Fruit fly (Drosophila melanogaster) whole organism, embryonic: Measurements from ENCODE around the gene Nf-YA.

Source experiments
- Atf3 ChIP-seq: fragments of 200-800 bp; sonication (Bioruptor generic); optimal IDR thresholded peaks from 3 replicates; lab custom pipeline; 2016; ENCODE audit warnings: missing biosample characterization, missing genetic modification characterization
- Bgb ChIP-seq: fragments of 200-800 bp; sonication (Bioruptor generic); IDR thresholded peaks from 2 replicates; pipeline ENCODE4 v1.3.6; 2022; ENCODE audit warnings: missing biosample characterization, missing genetic modification characterization; ENCODE audit not compliant: partially characterized antibody
- Bteb2 ChIP-seq: fragments of 200-800 bp; sonication (Bioruptor generic); optimal IDR thresholded peaks from 2 replicates; lab custom pipeline; 2016; ENCODE audit warnings: missing biosample characterization, missing genetic modification characterization
- C15 ChIP-seq: fragments of 200-800 bp; sonication (Bioruptor generic); IDR thresholded peaks from 3 replicates; pipeline ENCODE4 v1.3.6; 2022; ENCODE audit warnings: missing biosample characterization, missing genetic modification characterization
- CG11456 ChIP-seq: fragments of 200-800 bp; sonication (Bioruptor generic); IDR thresholded peaks from 3 replicates; pipeline ENCODE4 v1.3.6; 2022; ENCODE audit warnings: missing biosample characterization, missing genetic modification characterization
- CG11695 ChIP-seq: fragments of 200-800 bp; sonication (Bioruptor generic); IDR thresholded peaks from 3 replicates; pipeline ENCODE4 v1.3.6; 2022; ENCODE audit warnings: missing biosample characterization, missing genetic modification characterization
- CG12219 ChIP-seq: fragments of 200-800 bp; sonication (Bioruptor generic); optimal IDR thresholded peaks from 3 replicates; lab custom pipeline; 2018; ENCODE audit warnings: missing biosample characterization, mild to moderate bottlenecking, missing genetic modification characterization
- CG12769 ChIP-seq: fragments of 200-800 bp; sonication (Bioruptor generic); optimal IDR thresholded peaks from 2 replicates; lab custom pipeline; 2019; ENCODE audit warnings: missing biosample characterization, mild to moderate bottlenecking, missing genetic modification characterization, moderate library complexity
- CG13287 ChIP-seq: fragments of 200-800 bp; sonication (Bioruptor generic); IDR thresholded peaks from 2 replicates; pipeline ENCODE4 v1.3.6; 2022; ENCODE audit warnings: missing biosample characterization, missing genetic modification characterization; ENCODE audit not compliant: partially characterized antibody
- CG14050 ChIP-seq: fragments of 200-800 bp; sonication (Bioruptor generic); IDR thresholded peaks from 3 replicates; pipeline ENCODE4 v1.3.6; 2022; ENCODE audit warnings: missing biosample characterization, missing genetic modification characterization
- CG17385 ChIP-seq: fragments of 200-800 bp; sonication (Bioruptor generic); optimal IDR thresholded peaks from 3 replicates; lab custom pipeline; 2018; ENCODE audit warnings: missing biosample characterization, mild to moderate bottlenecking, missing genetic modification characterization
- CG2712 ChIP-seq: fragments of 200-800 bp; optimal IDR thresholded peaks from 3 replicates; lab custom pipeline; 2019; ENCODE audit warnings: missing biosample characterization, mild to moderate bottlenecking, missing genetic modification characterization, moderate library complexity
- CG2875 ChIP-seq: fragments of 200-800 bp; sonication (Bioruptor generic); optimal IDR thresholded peaks from 2 replicates; lab custom pipeline; 2017; ENCODE audit warnings: missing biosample characterization, mild to moderate bottlenecking, missing genetic modification characterization, missing genetic modification reagents
- CG31388 ChIP-seq: fragments of 200-800 bp; sonication (Bioruptor generic); optimal IDR thresholded peaks from 2 replicates; lab custom pipeline; 2016; ENCODE audit warnings: missing biosample characterization, missing genetic modification characterization
- CG3838 ChIP-seq: fragments of 200-800 bp; sonication (Bioruptor generic); optimal IDR thresholded peaks from 3 replicates; lab custom pipeline; 2016; ENCODE audit warnings: missing biosample characterization, missing genetic modification characterization
- CG4854 ChIP-seq: fragments of 200-800 bp; sonication (Bioruptor generic); optimal IDR thresholded peaks from 2 replicates; lab custom pipeline; 2016; ENCODE audit warnings: missing biosample characterization, missing genetic modification characterization, inconsistent platforms
- CG6683 ChIP-seq: fragments of 200-800 bp; sonication (Bioruptor generic); optimal IDR thresholded peaks from 2 replicates; lab custom pipeline; 2017; ENCODE audit warnings: missing biosample characterization, mild to moderate bottlenecking, missing genetic modification characterization, missing genetic modification reagents
- CG6765 ChIP-seq: fragments of 200-800 bp; sonication (Bioruptor generic); optimal IDR thresholded peaks from 3 replicates; lab custom pipeline; 2017; ENCODE audit warnings: missing biosample characterization, mild to moderate bottlenecking, missing genetic modification characterization
- CG7839 ChIP-seq: fragments of 200-800 bp; sonication (Bioruptor generic); optimal IDR thresholded peaks from 3 replicates; lab custom pipeline; 2018; ENCODE audit warnings: missing biosample characterization, mild to moderate bottlenecking, missing genetic modification characterization, moderate library complexity
- CG8290 ChIP-seq, 3 experiments: fragments of 200-800 bp; sonication (Bioruptor generic); optimal IDR thresholded peaks; 2 replicates each; lab custom pipeline; 2016 to 2019; ENCODE audit warnings: missing biosample characterization in 3 of 3, missing genetic modification characterization in 3 of 3, mild to moderate bottlenecking in 2 of 3, moderate library complexity in 1 of 3
- CG8388 ChIP-seq: fragments of 200-800 bp; sonication (Bioruptor generic); optimal IDR thresholded peaks from 2 replicates; lab custom pipeline; 2019; ENCODE audit warnings: missing biosample characterization, mild to moderate bottlenecking, missing genetic modification characterization, moderate library complexity
- Dfd ChIP-seq, 2 experiments: fragments of >200 bp; optimal IDR thresholded peaks; 2 replicates each; lab custom pipeline; 2017; ENCODE audit warnings: missing biosample characterization in 2 of 2, missing genetic modification characterization in 2 of 2
- Fer1 ChIP-seq: fragments of 200-800 bp; sonication (Bioruptor generic); optimal IDR thresholded peaks from 2 replicates; lab custom pipeline; 2017; ENCODE audit warnings: missing biosample characterization, mild to moderate bottlenecking, missing genetic modification characterization
- Gsc ChIP-seq: fragments of 200-800 bp; sonication (Bioruptor generic); IDR thresholded peaks from 2 replicates; pipeline ENCODE4 v1.3.6; 2022; ENCODE audit warnings: missing biosample characterization, missing genetic modification characterization
- HHEX ChIP-seq: fragments of 200-800 bp; sonication (Bioruptor generic); optimal IDR thresholded peaks from 3 replicates; lab custom pipeline; 2017; ENCODE audit warnings: missing biosample characterization, mild to moderate bottlenecking, missing genetic modification characterization, missing genetic modification reagents
- HLHmδ ChIP-seq: fragments of 200-800 bp; sonication (Bioruptor generic); optimal IDR thresholded peaks from 2 replicates; lab custom pipeline; 2018; ENCODE audit warnings: missing biosample characterization, mild to moderate bottlenecking, missing genetic modification characterization, moderate library complexity
- Hr51 ChIP-seq, 2 experiments: fragments of 200-800 bp; sonication (Bioruptor generic); optimal IDR thresholded peaks; 2 replicates in 1 of 2; 3 replicates in 1 of 2; lab custom pipeline; 2016 to 2018; ENCODE audit warnings: missing biosample characterization in 2 of 2, missing genetic modification characterization in 2 of 2, mild to moderate bottlenecking in 1 of 2, moderate library complexity in 1 of 2
- MBD-R2 ChIP-seq: fragments of 200-800 bp; sonication (Bioruptor generic); IDR thresholded peaks from 2 replicates; pipeline ENCODE4 v1.3.6; 2022; ENCODE audit warnings: missing biosample characterization, missing genetic modification characterization
- Oaz ChIP-seq: fragments of 200-800 bp; sonication (Bioruptor generic); IDR thresholded peaks from 2 replicates; pipeline ENCODE4 v1.3.6; 2022; ENCODE audit warnings: missing biosample characterization, missing genetic modification characterization
- Stat92E ChIP-seq, 3 experiments: fragments of >200 bp in 2 of 3; fragments of 200-800 bp in 1 of 3; sonication (Bioruptor generic) in 1 of 3; optimal IDR thresholded peaks; 2 replicates each; lab custom pipeline; 2017 to 2019; ENCODE audit warnings: missing biosample characterization in 3 of 3, missing genetic modification characterization in 3 of 3, mild to moderate bottlenecking in 1 of 3, moderate library complexity in 1 of 3
- Trl ChIP-seq, 3 experiments: fragments of >200 bp in 2 of 3; fragments of 200-800 bp in 1 of 3; sonication (Bioruptor generic) in 1 of 3; optimal IDR thresholded peaks; 2 replicates in 1 of 3; 3 replicates in 2 of 3; lab custom pipeline; 2016 to 2017; ENCODE audit warnings: missing biosample characterization in 1 of 3, missing genetic modification characterization in 1 of 3
- YL-1 ChIP-seq: fragments of 200-800 bp; sonication (Bioruptor generic); optimal IDR thresholded peaks from 3 replicates; lab custom pipeline; 2017; ENCODE audit warnings: missing biosample characterization, mild to moderate bottlenecking, missing genetic modification characterization
- croc ChIP-seq: fragments of 200-800 bp; sonication (Bioruptor generic); conservative IDR thresholded peaks from 3 replicates; pipeline ENCODE4 v1.3.6; 2022; ENCODE audit warnings: missing biosample characterization, missing genetic modification characterization
- emc ChIP-seq: fragments of 200-800 bp; sonication (Bioruptor generic); optimal IDR thresholded peaks from 2 replicates; lab custom pipeline; 2016; ENCODE audit warnings: missing biosample characterization, missing genetic modification characterization
- en ChIP-seq: fragments of 200-800 bp; sonication (Bioruptor generic); optimal IDR thresholded peaks from 2 replicates; lab custom pipeline; 2016; ENCODE audit warnings: missing biosample characterization, missing genetic modification characterization
- gt ChIP-seq: fragments of 200-800 bp; sonication (Bioruptor generic); IDR thresholded peaks from 2 replicates; pipeline ENCODE4 v1.3.6; 2022; ENCODE audit warnings: missing biosample characterization, missing genetic modification characterization
- hth ChIP-seq: fragments of >200 bp; optimal IDR thresholded peaks from 2 replicates; lab custom pipeline; 2017; ENCODE audit warnings: inconsistent platforms
- ind ChIP-seq: fragments of 200-800 bp; sonication (Bioruptor generic); optimal IDR thresholded peaks from 3 replicates; lab custom pipeline; 2016; ENCODE audit warnings: missing biosample characterization, missing genetic modification characterization
- jumu ChIP-seq: fragments of 200-800 bp; sonication (Bioruptor generic); optimal IDR thresholded peaks from 3 replicates; lab custom pipeline; 2016; ENCODE audit warnings: missing biosample characterization, missing genetic modification characterization
- knrl ChIP-seq: fragments of 200-800 bp; sonication (Bioruptor generic); IDR thresholded peaks from 3 replicates; pipeline ENCODE4 v1.3.6; 2022; ENCODE audit warnings: missing biosample characterization, missing genetic modification characterization; ENCODE audit not compliant: partially characterized antibody
- lov ChIP-seq, 2 experiments: fragments of 200-800 bp in 1 of 2; fragments of >200 bp in 1 of 2; sonication (Bioruptor generic) in 1 of 2; IDR thresholded peaks in 1 of 2; optimal IDR thresholded peaks in 1 of 2; 2 replicates in 1 of 2; 3 replicates in 1 of 2; pipeline versions ENCODE4 v1.3.6 to Lab custom; 2017 to 2022; ENCODE audit warnings: missing biosample characterization in 1 of 2, missing genetic modification characterization in 1 of 2
- nerfin-1 ChIP-seq: fragments of 200-800 bp; sonication (Bioruptor generic); optimal IDR thresholded peaks from 3 replicates; lab custom pipeline; 2019; ENCODE audit warnings: missing biosample characterization, mild to moderate bottlenecking, missing genetic modification characterization, moderate library complexity
- phol ChIP-seq: fragments of 200-800 bp; sonication (Bioruptor generic); optimal IDR thresholded peaks from 3 replicates; lab custom pipeline; 2018; ENCODE audit warnings: missing biosample characterization, mild to moderate bottlenecking, missing genetic modification characterization, moderate library complexity
- row ChIP-seq: fragments of 200-800 bp; sonication (Bioruptor generic); IDR thresholded peaks from 3 replicates; pipeline ENCODE4 v1.3.6; 2022; ENCODE audit warnings: missing biosample characterization, missing genetic modification characterization
- schlank ChIP-seq: fragments of 200-800 bp; sonication (Bioruptor generic); optimal IDR thresholded peaks from 2 replicates; lab custom pipeline; 2018; ENCODE audit warnings: missing biosample characterization, mild to moderate bottlenecking, missing genetic modification characterization
- sima ChIP-seq: fragments of 200-800 bp; sonication (Bioruptor generic); optimal IDR thresholded peaks from 2 replicates; lab custom pipeline; 2016; ENCODE audit warnings: missing biosample characterization, missing genetic modification characterization
- tin ChIP-seq: fragments of 200-800 bp; sonication (Bioruptor generic); optimal IDR thresholded peaks from 3 replicates; lab custom pipeline; 2016; ENCODE audit warnings: missing biosample characterization, missing genetic modification characterization
- vfl ChIP-seq: fragments of 200-800 bp; sonication (Bioruptor generic); optimal IDR thresholded peaks from 2 replicates; lab custom pipeline; 2016; ENCODE audit warnings: missing biosample characterization, missing genetic modification characterization
- wek ChIP-seq: fragments of 200-800 bp; sonication (Bioruptor generic); optimal IDR thresholded peaks from 3 replicates; lab custom pipeline; 2018; ENCODE audit warnings: missing biosample characterization, mild to moderate bottlenecking, missing genetic modification characterization, moderate library complexity

Nf-YA gene

dm6 chr3L:9476829-9477228 lies 34.8 kb upstream of the Nf-YA start, which contains the start of the genes Uch-L5 and Jarid2 (continued):
- no peak for TF ChIP-seq CG31388 (GFP tag; lab: Kevin White, UChicago)
- no peak for TF ChIP-seq CG11695 (GFP tag; lab: Robert Waterston, UW)
- TF ChIP-seq Fer1 (GFP tag; lab: Kevin White, UChicago): peak; percentile 44
- TF ChIP-seq Oaz (GFP tag; lab: Robert Waterston, UW): no peak
- peak; percentile 95 for TF ChIP-seq MBD-R2
- peak; percentile 45 for TF ChIP-seq Bgb
- peak; percentile 63 for TF ChIP-seq vfl (GFP tag; lab: Kevin White, UChicago)
- TF ChIP-seq ind (GFP tag; lab: Kevin White, UChicago): peak; percentile 63
- peak; percentile 2 for TF ChIP-seq CG2875
- no peak for TF ChIP-seq en (GFP tag; lab: Kevin White, UChicago)
- TF ChIP-seq CG12769 (tag; lab: Kevin White, UChicago): no peak
- peak; percentile 24 for TF ChIP-seq HLHmδ (GFP tag; lab: Kevin White, UChicago)
- no peak for TF ChIP-seq C15 (GFP tag; lab: Robert Waterston, UW)
- TF ChIP-seq CG6765 (GFP tag; lab: Kevin White, UChicago): peak; percentile 45
- TF ChIP-seq HHEX (GFP tag; lab: Kevin White, UChicago): peak; percentile 36
- TF ChIP-seq Gsc (GFP tag; lab: Robert Waterston, UW): no peak
- TF ChIP-seq CG3838 (GFP tag; lab: Kevin White, UChicago): no peak
- TF ChIP-seq CG6683 (GFP tag; lab: Kevin White, UChicago): no peak
- TF ChIP-seq nerfin-1 (tag; lab: Kevin White, UChicago): peak; percentile 27
- TF ChIP-seq Dfd (GFP tag; optimal IDR thresholded peaks at IDR 0.05; lab: Kevin White, UChicago): no peak
- TF ChIP-seq CG17385 (GFP tag; lab: Kevin White, UChicago): peak; percentile 98
- TF ChIP-seq croc (GFP tag; lab: Robert Waterston, UW): no peak
- peak; percentile 33; the same call in 1 of the 2 replicates for TF ChIP-seq CG13287 (GFP tag; lab: Robert Waterston, UW)
- peak; percentile 70; the same call in 2 of the 3 replicates for TF ChIP-seq CG11456
- TF ChIP-seq CG14050 (GFP tag; lab: Robert Waterston, UW): no peak
- peak; percentile 34 for TF ChIP-seq emc (GFP tag; lab: Kevin White, UChicago)
- no peak for TF ChIP-seq CG7839 (tag; lab: Kevin White, UChicago)
- no peak for TF ChIP-seq Trl (optimal IDR thresholded peaks at IDR 0.05; lab: Kevin White, UChicago)
- TF ChIP-seq Trl (GFP tag; optimal IDR thresholded peaks at IDR 0.05; lab: Kevin White, UChicago): peak; percentile 66
- TF ChIP-seq row: peak; percentile 37; the same call in 2 of the 3 replicates
- peak in 1 of 3 experiments; percentile 42 for TF ChIP-seq Stat92E (GFP tag; optimal IDR thresholded peaks at IDR 0.05; lab: Kevin White, UChicago)
- TF ChIP-seq CG2712 (tag; lab: Kevin White, UChicago): peak; percentile 61
- TF ChIP-seq CG8388 (GFP tag; lab: Kevin White, UChicago): no peak
- no peak for TF ChIP-seq CG8290 (GFP tag; optimal IDR thresholded peaks at IDR 0.05; lab: Kevin White, UChicago)
- TF ChIP-seq CG8290 (tag; optimal IDR thresholded peaks at IDR 0.05; lab: Kevin White, UChicago): no peak
- no peak for TF ChIP-seq CG12219
- TF ChIP-seq jumu: peak; percentile 82
- peak; percentile 100 for TF ChIP-seq phol (tag; lab: Kevin White, UChicago)
- no peak for TF ChIP-seq hth (lab: Kevin White, UChicago)
- peak; percentile 42 for TF ChIP-seq tin (GFP tag; lab: Kevin White, UChicago)
- no peak for TF ChIP-seq sima (GFP tag; lab: Kevin White, UChicago)
- peak; percentile 98 for TF ChIP-seq YL-1 (GFP tag; lab: Kevin White, UChicago)
- TF ChIP-seq Bteb2 (GFP tag; lab: Kevin White, UChicago): no peak
- peak; percentile 28 for TF ChIP-seq schlank
- TF ChIP-seq CG4854 (GFP tag; lab: Kevin White, UChicago): peak; percentile 17
- peak; percentile 21 for TF ChIP-seq Atf3 (GFP tag; lab: Kevin White, UChicago)
- peak in 1 of 2 experiments; percentile 30 for TF ChIP-seq Hr51 (GFP tag; optimal IDR thresholded peaks at IDR 0.05; lab: Kevin White, UChicago)
- no peak for TF ChIP-seq knrl (GFP tag; lab: Robert Waterston, UW)
- TF ChIP-seq wek: peak; percentile 49
- TF ChIP-seq gt (GFP tag; lab: Robert Waterston, UW): no peak
- TF ChIP-seq lov (optimal IDR thresholded peaks at IDR 0.05; lab: Kevin White, UChicago): no peak
- no peak for TF ChIP-seq lov (GFP tag; IDR thresholded peaks at IDR 0.05; lab: Robert Waterston, UW)
